Fruit fly (Drosophila melanogaster) whole organism, wandering third instar larva: ENCODE results near the gene CG12123.

Experiments used
- CG32264 ChIP-seq: fragments of 200-800 bp; sonication (Bioruptor generic); optimal IDR thresholded peaks from 2 replicates; lab custom pipeline; 2016; ENCODE audit warnings: missing biosample characterization, missing genetic modification characterization
- CG9705 ChIP-seq: fragments of 200-800 bp; sonication (Bioruptor generic); optimal IDR thresholded peaks from 2 replicates; lab custom pipeline; 2018; ENCODE audit warnings: missing biosample characterization, mild to moderate bottlenecking, missing genetic modification characterization
- Dfd ChIP-seq: fragments of >200 bp; optimal IDR thresholded peaks from 2 replicates; lab custom pipeline; 2017; ENCODE audit warnings: missing biosample characterization, missing genetic modification characterization
- Dif ChIP-seq: fragments of 200-275, 200-300 bp; sonication (Bioruptor generic); optimal IDR thresholded peaks from 2 replicates; lab custom pipeline; 2018; ENCODE audit warnings: missing biosample characterization, missing genetic modification characterization; ENCODE audit not compliant: partially characterized antibody
- GATAd ChIP-seq: sonication (Bioruptor generic); optimal IDR thresholded peaks from 2 replicates; lab custom pipeline; 2016; ENCODE audit warnings: missing biosample characterization, missing genetic modification characterization
- HLH106 ChIP-seq: fragments of 200-800 bp; optimal IDR thresholded peaks from 3 replicates; lab custom pipeline; 2019; ENCODE audit warnings: missing biosample characterization, mild to moderate bottlenecking, missing genetic modification characterization, moderate library complexity
- Hnf4 ChIP-seq: fragments of 200-800 bp; sonication (Bioruptor generic); optimal IDR thresholded peaks from 2 replicates; lab custom pipeline; 2016; ENCODE audit warnings: missing biosample characterization, mild to moderate bottlenecking, missing genetic modification characterization
- Hr78 ChIP-seq: fragments of >200 bp; optimal IDR thresholded peaks from 2 replicates; lab custom pipeline; 2017; ENCODE audit warnings: missing biosample characterization, missing genetic modification characterization
- Hr83 ChIP-seq: fragments of 200-300 bp; sonication (Bioruptor generic); optimal IDR thresholded peaks from 2 replicates; lab custom pipeline; 2016; ENCODE audit warnings: missing biosample characterization, mild to moderate bottlenecking, missing genetic modification characterization, moderate library complexity; ENCODE audit not compliant: poor library complexity, severe bottlenecking
- Jra ChIP-seq: sonication (Bioruptor generic); optimal IDR thresholded peaks from 2 replicates; lab custom pipeline; 2016; ENCODE audit warnings: missing biosample characterization, missing genetic modification characterization
- Mio ChIP-seq: sonication (Bioruptor generic); optimal IDR thresholded peaks from 2 replicates; lab custom pipeline; 2016; ENCODE audit warnings: missing biosample characterization, missing genetic modification characterization
- Myc ChIP-seq: fragments of >200 bp; optimal IDR thresholded peaks from 2 replicates; lab custom pipeline; 2017
- N ChIP-seq: fragments of >200 bp; optimal IDR thresholded peaks from 2 replicates; lab custom pipeline; 2018; ENCODE audit warnings: missing biosample characterization, missing external identifiers, missing genetic modification characterization
- OdsH ChIP-seq: fragments of 200-800 bp; sonication (Bioruptor generic); optimal IDR thresholded peaks from 2 replicates; lab custom pipeline; 2016; ENCODE audit warnings: missing biosample characterization, mild to moderate bottlenecking, missing genetic modification characterization
- Rel ChIP-seq, 2 experiments: fragments of 200-800 bp; sonication (Bioruptor generic) in 1 of 2; optimal IDR thresholded peaks; 2 replicates in 1 of 2; 3 replicates in 1 of 2; lab custom pipeline; 2016 to 2019; ENCODE audit warnings: mild to moderate bottlenecking in 2 of 2, missing biosample characterization in 2 of 2, missing genetic modification characterization in 2 of 2, moderate library complexity in 1 of 2
- Sp1 ChIP-seq: fragments of 200-800 bp; sonication (Bioruptor generic); optimal IDR thresholded peaks from 3 replicates; lab custom pipeline; 2019; ENCODE audit warnings: missing biosample characterization, mild to moderate bottlenecking, missing genetic modification characterization, moderate library complexity
- Vsx2 ChIP-seq: fragments of 200-300, 225-300 bp; sonication (Bioruptor generic); optimal IDR thresholded peaks from 2 replicates; lab custom pipeline; 2018; ENCODE audit warnings: missing biosample characterization, missing genetic modification characterization; ENCODE audit not compliant: partially characterized antibody
- br ChIP-seq: fragments of 200-800 bp; sonication (Bioruptor generic); optimal IDR thresholded peaks from 2 replicates; lab custom pipeline; 2016; ENCODE audit warnings: missing biosample characterization, missing genetic modification characterization
- brk ChIP-seq: fragments of 200-800 bp; sonication (Bioruptor generic); optimal IDR thresholded peaks from 2 replicates; lab custom pipeline; 2016; ENCODE audit warnings: missing biosample characterization, mild to moderate bottlenecking, missing genetic modification characterization
- dl ChIP-seq, 2 experiments: fragments of 175-275, 200-275 bp in 1 of 2; fragments of 200-275 bp in 1 of 2; sonication (Bioruptor generic); optimal IDR thresholded peaks; lab custom pipeline; 2018; ENCODE audit warnings: mild to moderate bottlenecking in 2 of 2, missing biosample characterization in 2 of 2, missing genetic modification characterization in 2 of 2, moderate library complexity in 2 of 2; ENCODE audit not compliant: partially characterized antibody in 2 of 2, insufficient read depth in 1 of 2
- dmrt93B ChIP-seq: fragments of 200-800 bp; sonication (Bioruptor generic); optimal IDR thresholded peaks from 2 replicates; lab custom pipeline; 2018; ENCODE audit warnings: missing biosample characterization, mild to moderate bottlenecking, missing genetic modification characterization
- dsf ChIP-seq: sonication (Bioruptor generic); optimal IDR thresholded peaks from 2 replicates; lab custom pipeline; 2016; ENCODE audit warnings: missing biosample characterization, missing genetic modification characterization, borderline replicate concordance
- ey ChIP-seq: fragments of 200-800 bp; sonication (Bioruptor generic); optimal IDR thresholded peaks from 2 replicates; lab custom pipeline; 2016; ENCODE audit warnings: missing biosample characterization, missing genetic modification characterization
- foxo ChIP-seq, 2 experiments: fragments of 200-800 bp; sonication (Bioruptor generic); optimal IDR thresholded peaks; 2 replicates in 1 of 2; 3 replicates in 1 of 2; lab custom pipeline; 2016 to 2017; ENCODE audit warnings: missing biosample characterization in 2 of 2, missing genetic modification characterization in 2 of 2
- fru ChIP-seq: fragments of 200-800 bp; sonication (Bioruptor generic); optimal IDR thresholded peaks from 3 replicates; lab custom pipeline; 2016; ENCODE audit warnings: missing biosample characterization, mild to moderate bottlenecking, missing genetic modification characterization
- h ChIP-seq: fragments of 200-800 bp; sonication (Bioruptor generic); optimal IDR thresholded peaks from 3 replicates; lab custom pipeline; 2016; ENCODE audit warnings: missing biosample characterization, mild to moderate bottlenecking, missing genetic modification characterization
- jim ChIP-seq: fragments of 175-275, 200-325 bp; sonication (Bioruptor generic); optimal IDR thresholded peaks from 2 replicates; lab custom pipeline; 2016; ENCODE audit warnings: missing biosample characterization, mild to moderate bottlenecking, missing genetic modification characterization
- lola ChIP-seq: fragments of >200 bp; optimal IDR thresholded peaks from 2 replicates; lab custom pipeline; 2017; ENCODE audit warnings: missing biosample characterization, missing genetic modification characterization
- pan ChIP-seq: fragments of >200 bp; optimal IDR thresholded peaks from 2 replicates; lab custom pipeline; 2017
- psq ChIP-seq: fragments of 200-800 bp; sonication (Bioruptor generic); optimal IDR thresholded peaks from 3 replicates; lab custom pipeline; 2017; ENCODE audit warnings: missing biosample characterization, mild to moderate bottlenecking, missing genetic modification characterization, moderate library complexity
- rgr ChIP-seq: fragments of 200-800 bp; sonication (Bioruptor generic); optimal IDR thresholded peaks from 3 replicates; lab custom pipeline; 2016; ENCODE audit warnings: missing biosample characterization, mild to moderate bottlenecking, missing genetic modification characterization
- sage ChIP-seq: fragments of 200-800 bp; sonication (Bioruptor generic); optimal IDR thresholded peaks from 2 replicates; lab custom pipeline; 2016; ENCODE audit warnings: missing biosample characterization, mild to moderate bottlenecking, missing genetic modification characterization
- tai ChIP-seq: sonication (Bioruptor generic); optimal IDR thresholded peaks from 2 replicates; lab custom pipeline; 2016; ENCODE audit warnings: missing biosample characterization, missing genetic modification characterization
- usp ChIP-seq: fragments of >200 bp; optimal IDR thresholded peaks from 2 replicates; lab custom pipeline; 2017; ENCODE audit warnings: missing biosample characterization, missing genetic modification characterization
- woc ChIP-seq: sonication (Bioruptor generic); optimal IDR thresholded peaks from 2 replicates; lab custom pipeline; 2016; ENCODE audit warnings: missing biosample characterization, mild to moderate bottlenecking, missing genetic modification characterization

Gene CG12123

dm6 chrX:8422643-8423042, 19.5 kb downstream of the CG12123 start:
- no peak for TF ChIP-seq lola (GFP tag; lab: Kevin White, UChicago)
- TF ChIP-seq woc (GFP tag; lab: Kevin White, UChicago) = no peak
- no peak for TF ChIP-seq dsf (GFP tag; lab: Kevin White, UChicago)
- no peak for TF ChIP-seq Hr78 (GFP tag; lab: Kevin White, UChicago)

DNA sequence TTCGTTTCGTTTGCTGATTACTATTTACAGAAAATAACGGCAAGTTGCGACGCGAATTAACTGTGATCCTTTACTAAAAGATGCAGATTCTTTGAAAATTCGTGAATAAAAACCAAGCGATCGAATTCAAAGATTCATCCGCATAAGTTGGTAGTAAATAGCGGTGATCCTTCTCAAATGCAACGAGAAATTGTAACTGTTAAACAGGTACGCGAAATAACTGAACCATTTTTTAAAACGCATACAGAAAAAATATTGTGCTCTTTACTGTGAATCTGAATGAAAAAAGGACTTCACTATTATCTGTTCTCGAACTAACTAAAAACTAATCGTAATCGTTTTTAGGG, 20.7 kb downstream of the CG12123 start:
- no peak for TF ChIP-seq psq (GFP tag; lab: Kevin White, UChicago)
- TF ChIP-seq GATAd = no peak
- TF ChIP-seq Dfd = peak; percentile 98
- no peak for TF ChIP-seq Myc (lab: Kevin White, UChicago)

dm6 chrX:8420772-8421448, 21.2 kb downstream of the CG12123 start:
- TF ChIP-seq h (GFP tag; lab: Kevin White, UChicago) (peak; percentile 59), fru (peak; percentile 45), GATAd (no peak), Dif (GFP tag; lab: Kevin White, UChicago) (peak; percentile 98), pan (lab: Kevin White, UChicago) (peak; percentile 78), dsf (GFP tag; lab: Kevin White, UChicago) (no peak), HLH106 (tag; lab: Kevin White, UChicago) (peak; percentile 20), rgr (GFP tag; lab: Kevin White, UChicago) (peak; percentile 48), OdsH (GFP tag; lab: Kevin White, UChicago) (peak; percentile 38), psq (GFP tag; lab: Kevin White, UChicago) (peak; percentile 89), Sp1 (peak; percentile 32), brk (no peak), ey (GFP tag; lab: Kevin White, UChicago) (peak; percentile 52), Hnf4 (GFP tag; lab: Kevin White, UChicago) (no peak), tai (peak; percentile 22), foxo (GFP tag; optimal IDR thresholded peaks at IDR 0.05; lab: Kevin White, UChicago) (peak in 1 of 2 experiments; percentile 47), Rel (GFP tag; optimal IDR thresholded peaks at IDR 0.05; lab: Kevin White, UChicago) (no peak), Rel (tag; optimal IDR thresholded peaks at IDR 0.05; lab: Kevin White, UChicago) (peak; percentile 48), N (GFP tag; lab: Kevin White, UChicago) (peak; percentile 80), dl (GFP tag; optimal IDR thresholded peaks at IDR 0.05; lab: Kevin White, UChicago; ENCODE audit: insufficient read depth in 1 of 2, partially characterized antibody in 2 of 2) (peak; percentile 91 to 97), usp (GFP tag; lab: Kevin White, UChicago) (no peak), Hr78 (GFP tag; lab: Kevin White, UChicago) (no peak), Jra (peak; percentile 60), br (GFP tag; lab: Kevin White, UChicago) (peak; percentile 28), Dfd (peak; percentile 99), Vsx2 (GFP tag; lab: Kevin White, UChicago) (peak; percentile 96), Mio (GFP tag; lab: Kevin White, UChicago) (no peak), CG32264 (GFP tag; lab: Kevin White, UChicago) (no peak), lola (GFP tag; lab: Kevin White, UChicago) (no peak), dmrt93B (GFP tag; lab: Kevin White, UChicago) (no peak), sage (GFP tag; lab: Kevin White, UChicago) (peak; percentile 44), Myc (lab: Kevin White, UChicago) (no peak), woc (GFP tag; lab: Kevin White, UChicago) (peak; percentile 45), jim (GFP tag; lab: Kevin White, UChicago) (no peak), Hr83 (GFP tag; lab: Kevin White, UChicago) (peak; percentile 44)

DNA sequence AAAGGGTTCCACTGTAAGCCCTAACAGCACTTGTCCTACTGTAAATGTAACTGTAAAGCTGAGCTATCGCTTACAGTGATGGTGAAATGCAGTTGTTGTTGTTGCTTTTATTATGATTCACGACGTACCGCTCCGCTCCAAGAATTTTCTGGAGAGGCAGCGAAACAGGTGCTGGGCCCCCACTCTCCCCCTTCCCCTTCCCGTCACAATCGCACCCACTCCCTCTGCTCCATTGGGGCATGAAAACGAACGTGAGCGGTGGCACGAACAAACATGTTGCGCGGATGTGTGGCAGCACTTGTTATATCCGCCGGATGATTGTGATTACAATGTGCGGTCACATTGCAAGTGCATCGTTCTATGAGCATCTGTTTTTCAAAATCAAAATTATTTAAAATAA, 22.6 kb downstream of the CG12123 start:
- TF ChIP-seq jim (GFP tag; lab: Kevin White, UChicago) = no peak
- no peak for TF ChIP-seq ey (GFP tag; lab: Kevin White, UChicago)
- TF ChIP-seq GATAd = no peak
- no peak for TF ChIP-seq tai
- TF ChIP-seq rgr (GFP tag; lab: Kevin White, UChicago) = no peak
- no peak for TF ChIP-seq sage (GFP tag; lab: Kevin White, UChicago)
- TF ChIP-seq Dif (GFP tag; lab: Kevin White, UChicago) = no peak
- no peak for TF ChIP-seq CG9705 (GFP tag; lab: Kevin White, UChicago)
